Worm (Caenorhabditis elegans): ENCODE data around the gene sly-1.

ce11 chrIII:10479180-10479579 lies 27.7 kb upstream of the sly-1 start, which contains the start of gene D2045.7:
- no peak for TF ChIP-seq pha-4 (tag; optimal IDR thresholded peaks at IDR 0.05)
- TF ChIP-seq nhr-237 (tag; optimal IDR thresholded peaks at IDR 0.05), result no peak
